Fruit fly (Drosophila melanogaster) whole organism, embryonic: Measurements from ENCODE around the gene Tmx3.

Experiments
- Atf-2 ChIP-seq: fragments of 200-800 bp; sonication (Bioruptor generic); optimal IDR thresholded peaks from 2 replicates; lab custom pipeline; 2016; ENCODE audit warnings: missing biosample characterization, missing genetic modification characterization
- Blimp-1 ChIP-seq: fragments of 200-800 bp; sonication (Bioruptor generic); optimal IDR thresholded peaks from 3 replicates; lab custom pipeline; 2018; ENCODE audit warnings: missing biosample characterization, missing genetic modification characterization, mild to moderate bottlenecking, moderate library complexity, missing genetic modification reagents
- CG10431 ChIP-seq: fragments of 200-800 bp; sonication (Bioruptor generic); optimal IDR thresholded peaks from 3 replicates; lab custom pipeline; 2018; ENCODE audit warnings: missing biosample characterization, mild to moderate bottlenecking, missing genetic modification characterization
- CG10462 ChIP-seq: fragments of 200-800 bp; sonication (Bioruptor generic); optimal IDR thresholded peaks from 2 replicates; lab custom pipeline; 2016; ENCODE audit warnings: missing biosample characterization, missing genetic modification characterization
- CG12942 ChIP-seq: fragments of 200-800 bp; sonication (Bioruptor generic); optimal IDR thresholded peaks from 3 replicates; lab custom pipeline; 2016; ENCODE audit warnings: missing biosample characterization, missing genetic modification characterization
- CG13287 ChIP-seq: fragments of 200-800 bp; sonication (Bioruptor generic); IDR thresholded peaks from 2 replicates; pipeline ENCODE4 v1.3.6; 2022; ENCODE audit warnings: missing biosample characterization, missing genetic modification characterization; ENCODE audit not compliant: partially characterized antibody
- CG13775 ChIP-seq: fragments of 200-800 bp; sonication (Bioruptor generic); optimal IDR thresholded peaks from 3 replicates; lab custom pipeline; 2017; ENCODE audit warnings: missing biosample characterization, mild to moderate bottlenecking, missing genetic modification characterization
- CG15073 ChIP-seq: fragments of 200-800 bp; sonication (Bioruptor generic); optimal IDR thresholded peaks from 2 replicates; lab custom pipeline; 2016; ENCODE audit warnings: missing biosample characterization, missing genetic modification characterization
- CG15269 ChIP-seq: fragments of 200-800 bp; sonication (Bioruptor generic); optimal IDR thresholded peaks from 2 replicates; lab custom pipeline; 2018; ENCODE audit warnings: missing biosample characterization, mild to moderate bottlenecking, missing genetic modification characterization, moderate library complexity
- CG15601 ChIP-seq: fragments of 200-800 bp; sonication (Bioruptor generic); optimal IDR thresholded peaks from 3 replicates; lab custom pipeline; 2019; ENCODE audit warnings: missing biosample characterization, mild to moderate bottlenecking, missing genetic modification characterization, moderate library complexity
- CG16813 ChIP-seq: fragments of 200-800 bp; sonication (Bioruptor generic); IDR thresholded peaks from 3 replicates; pipeline ENCODE4 v1.3.6; 2022; ENCODE audit warnings: missing biosample characterization, missing genetic modification characterization; ENCODE audit not compliant: partially characterized antibody
- CG2120 ChIP-seq: fragments of 200-800 bp; sonication (Bioruptor generic); optimal IDR thresholded peaks from 3 replicates; lab custom pipeline; 2016; ENCODE audit warnings: missing biosample characterization, missing genetic modification characterization
- CG2875 ChIP-seq: fragments of 200-800 bp; sonication (Bioruptor generic); optimal IDR thresholded peaks from 2 replicates; lab custom pipeline; 2017; ENCODE audit warnings: missing biosample characterization, mild to moderate bottlenecking, missing genetic modification characterization, missing genetic modification reagents
- CG31388 ChIP-seq: fragments of 200-800 bp; sonication (Bioruptor generic); optimal IDR thresholded peaks from 2 replicates; lab custom pipeline; 2016; ENCODE audit warnings: missing biosample characterization, missing genetic modification characterization
- CG32772 ChIP-seq: fragments of 200-800 bp; sonication (Bioruptor generic); IDR thresholded peaks from 2 replicates; pipeline ENCODE4 v1.3.6; 2022; ENCODE audit warnings: missing biosample characterization, missing genetic modification characterization
- CG3995 ChIP-seq: fragments of 200-800 bp; sonication (Bioruptor generic); optimal IDR thresholded peaks from 3 replicates; lab custom pipeline; 2016; ENCODE audit warnings: missing biosample characterization, missing genetic modification characterization
- CG6813 ChIP-seq: fragments of 200-800 bp; sonication (Bioruptor generic); optimal IDR thresholded peaks from 2 replicates; lab custom pipeline; 2017; ENCODE audit warnings: missing biosample characterization, missing genetic modification characterization, mild to moderate bottlenecking, moderate library complexity, missing genetic modification reagents
- CG7928 ChIP-seq: fragments of 200-800 bp; sonication (Bioruptor generic); optimal IDR thresholded peaks from 2 replicates; lab custom pipeline; 2017; ENCODE audit warnings: missing biosample characterization, mild to moderate bottlenecking, missing genetic modification characterization
- CG8089 ChIP-seq: fragments of 200-800 bp; sonication (Bioruptor generic); optimal IDR thresholded peaks from 3 replicates; lab custom pipeline; 2016; ENCODE audit warnings: missing biosample characterization, missing genetic modification characterization
- CG9797 ChIP-seq: fragments of 200-800 bp; sonication (Bioruptor generic); optimal IDR thresholded peaks from 3 replicates; lab custom pipeline; 2018; ENCODE audit warnings: missing biosample characterization, mild to moderate bottlenecking, missing genetic modification characterization
- Drgx ChIP-seq: fragments of 200-800 bp; sonication (Bioruptor generic); IDR thresholded peaks from 2 replicates; pipeline ENCODE4 v1.3.6; 2022; ENCODE audit warnings: missing biosample characterization, missing genetic modification characterization
- H2.0 ChIP-seq: fragments of 200-800 bp; sonication (Bioruptor generic); IDR thresholded peaks from 2 replicates; pipeline ENCODE4 v1.3.6; 2022; ENCODE audit warnings: missing biosample characterization, missing genetic modification characterization
- Hey ChIP-seq: fragments of 200-800 bp; sonication (Bioruptor generic); optimal IDR thresholded peaks from 3 replicates; lab custom pipeline; 2018; ENCODE audit warnings: missing biosample characterization, mild to moderate bottlenecking, missing genetic modification characterization
- Hsf ChIP-seq: fragments of 200-800 bp; sonication (Bioruptor generic); optimal IDR thresholded peaks from 3 replicates; lab custom pipeline; 2016; ENCODE audit warnings: missing biosample characterization, missing genetic modification characterization
- Kr ChIP-seq: fragments of 200-800 bp; sonication (Bioruptor generic); optimal IDR thresholded peaks from 2 replicates; lab custom pipeline; 2017; ENCODE audit warnings: missing biosample characterization, mild to moderate bottlenecking, missing genetic modification characterization
- Lhr ChIP-seq: fragments of 200-800 bp; sonication (Bioruptor generic); optimal IDR thresholded peaks from 3 replicates; lab custom pipeline; 2017; ENCODE audit warnings: mild to moderate bottlenecking, missing biosample characterization, missing genetic modification reagents, missing genetic modification characterization
- MESR4 ChIP-seq: fragments of 200-800 bp; sonication (Bioruptor generic); optimal IDR thresholded peaks from 2 replicates; lab custom pipeline; 2018; ENCODE audit warnings: missing biosample characterization, mild to moderate bottlenecking, missing genetic modification characterization, moderate library complexity
- Mes4 ChIP-seq: fragments of 200-800 bp; sonication (Bioruptor generic); optimal IDR thresholded peaks from 2 replicates; lab custom pipeline; 2016; ENCODE audit warnings: missing biosample characterization, missing genetic modification characterization
- NC2α ChIP-seq: fragments of 200-800 bp; sonication (Bioruptor generic); optimal IDR thresholded peaks from 2 replicates; lab custom pipeline; 2016; ENCODE audit warnings: missing biosample characterization, missing genetic modification characterization
- NK7.1 ChIP-seq: fragments of 200-800 bp; sonication (Bioruptor generic); optimal IDR thresholded peaks from 3 replicates; lab custom pipeline; 2016; ENCODE audit warnings: missing biosample characterization, missing genetic modification characterization
- Rx ChIP-seq: fragments of 200-800 bp; sonication (Bioruptor generic); IDR thresholded peaks from 2 replicates; pipeline ENCODE4 v1.3.6; 2022; ENCODE audit warnings: missing biosample characterization, missing genetic modification characterization
- Ssrp ChIP-seq: fragments of 200-800 bp; sonication (Bioruptor generic); optimal IDR thresholded peaks from 2 replicates; lab custom pipeline; 2018; ENCODE audit warnings: missing biosample characterization, mild to moderate bottlenecking, missing genetic modification characterization, moderate library complexity
- ase ChIP-seq: fragments of 200-800 bp; sonication (Bioruptor generic); IDR thresholded peaks from 3 replicates; pipeline ENCODE4 v1.3.6; 2022; ENCODE audit warnings: missing biosample characterization, missing genetic modification characterization
- ato ChIP-seq: fragments of 200-800 bp; sonication (Bioruptor generic); IDR thresholded peaks from 2 replicates; pipeline ENCODE4 v1.3.6; 2022; ENCODE audit warnings: missing biosample characterization, missing genetic modification characterization; ENCODE audit not compliant: partially characterized antibody
- chif ChIP-seq, 2 experiments: fragments of 200-800 bp; sonication (Bioruptor generic); optimal IDR thresholded peaks; 3 replicates each; lab custom pipeline; 2016; ENCODE audit warnings: missing biosample characterization in 2 of 2, missing genetic modification characterization in 2 of 2
- ci ChIP-seq: fragments of 200-800 bp; sonication (Bioruptor generic); IDR thresholded peaks from 3 replicates; pipeline ENCODE4 v1.3.6; 2022; ENCODE audit warnings: missing biosample characterization, missing genetic modification characterization
- croc ChIP-seq: fragments of 200-800 bp; sonication (Bioruptor generic); conservative IDR thresholded peaks from 3 replicates; pipeline ENCODE4 v1.3.6; 2022; ENCODE audit warnings: missing biosample characterization, missing genetic modification characterization
- dm ChIP-seq: fragments of 200-800 bp; sonication (Bioruptor generic); optimal IDR thresholded peaks from 3 replicates; lab custom pipeline; 2016; ENCODE audit warnings: missing biosample characterization, missing genetic modification characterization
- dmrt99B ChIP-seq: fragments of 200-800 bp; sonication (Bioruptor generic); optimal IDR thresholded peaks from 2 replicates; lab custom pipeline; 2018; ENCODE audit warnings: missing biosample characterization, mild to moderate bottlenecking, missing genetic modification characterization, moderate library complexity
- esg ChIP-seq: fragments of 200-800 bp; sonication (Bioruptor generic); conservative IDR thresholded peaks from 2 replicates; pipeline ENCODE4 v1.3.6; 2022; ENCODE audit warnings: missing biosample characterization, missing genetic modification characterization
- eyg ChIP-seq: fragments of 200-800 bp; sonication (Bioruptor generic); optimal IDR thresholded peaks from 3 replicates; lab custom pipeline; 2016; ENCODE audit warnings: missing biosample characterization, missing genetic modification characterization
- gro ChIP-seq: fragments of 200-800 bp; sonication (Bioruptor generic); optimal IDR thresholded peaks from 2 replicates; lab custom pipeline; 2016; ENCODE audit warnings: missing biosample characterization, missing genetic modification characterization
- lov ChIP-seq, 2 experiments: fragments of 200-800 bp in 1 of 2; fragments of >200 bp in 1 of 2; sonication (Bioruptor generic) in 1 of 2; IDR thresholded peaks in 1 of 2; optimal IDR thresholded peaks in 1 of 2; 2 replicates in 1 of 2; 3 replicates in 1 of 2; pipeline versions ENCODE4 v1.3.6 to Lab custom; 2017 to 2022; ENCODE audit warnings: missing biosample characterization in 1 of 2, missing genetic modification characterization in 1 of 2
- luna ChIP-seq: fragments of 200-800 bp; sonication (Bioruptor generic); optimal IDR thresholded peaks from 2 replicates; lab custom pipeline; 2016; ENCODE audit warnings: missing biosample characterization, missing genetic modification characterization
- peb ChIP-seq: fragments of 200-800 bp; sonication (Bioruptor generic); IDR thresholded peaks from 2 replicates; pipeline ENCODE4 v1.3.6; 2022; ENCODE audit warnings: missing biosample characterization, missing genetic modification characterization
- pum ChIP-seq: fragments of 200-800 bp; sonication (Bioruptor generic); optimal IDR thresholded peaks from 2 replicates; lab custom pipeline; 2016; ENCODE audit warnings: missing biosample characterization, missing genetic modification characterization
- slbo ChIP-seq: fragments of 200-800 bp; sonication (Bioruptor generic); IDR thresholded peaks from 2 replicates; pipeline ENCODE4 v1.3.6; 2022; ENCODE audit warnings: missing biosample characterization, missing genetic modification characterization
- stwl ChIP-seq: fragments of 200-800 bp; sonication (Bioruptor generic); optimal IDR thresholded peaks from 3 replicates; lab custom pipeline; 2018; ENCODE audit warnings: missing biosample characterization, mild to moderate bottlenecking, missing genetic modification characterization, moderate library complexity
- tna ChIP-seq: fragments of 200-800 bp; sonication (Bioruptor generic); IDR thresholded peaks from 2 replicates; pipeline ENCODE4 v1.3.6; 2022; ENCODE audit warnings: missing biosample characterization, missing genetic modification characterization; ENCODE audit not compliant: partially characterized antibody
- unpg ChIP-seq: fragments of 200-800 bp; sonication (Bioruptor generic); optimal IDR thresholded peaks from 3 replicates; lab custom pipeline; 2018; ENCODE audit warnings: missing biosample characterization, mild to moderate bottlenecking, missing genetic modification characterization, moderate library complexity

The Tmx3 gene

DNA sequence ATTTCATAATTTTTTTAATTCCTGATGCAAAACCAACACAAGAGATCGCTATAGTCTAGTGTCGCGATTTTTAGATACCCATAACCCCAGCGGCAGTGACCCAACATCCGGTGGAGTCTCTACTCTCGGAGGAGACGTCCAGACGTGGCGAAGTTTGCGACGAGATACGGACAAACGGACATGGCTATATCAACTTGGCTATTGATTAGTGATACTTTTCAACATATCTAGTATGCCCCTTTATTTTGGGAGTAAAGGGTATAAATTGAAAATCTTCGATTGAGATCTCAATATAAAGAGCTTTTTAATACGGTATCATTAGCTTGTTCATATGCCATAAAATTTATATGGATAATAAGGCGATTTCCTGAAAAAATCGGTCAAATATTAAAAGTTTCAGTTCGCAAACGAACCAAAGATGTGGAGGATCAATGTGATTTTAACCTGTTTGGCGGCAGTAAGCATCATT, 31.4 kb upstream of the Tmx3 start, which contains the start of gene CG33687:
TSS of gene CG33687 (plus strand) at position 419 of the 469 bp plus-strand sequence.
- TF ChIP-seq Drgx (GFP tag; lab: Robert Waterston, UW) (no peak), Hsf (no peak), Ssrp (tag; lab: Kevin White, UChicago) (no peak), Mes4 (GFP tag; lab: Kevin White, UChicago) (no peak), CG10431 (GFP tag; lab: Kevin White, UChicago) (no peak), CG2120 (GFP tag; lab: Kevin White, UChicago) (no peak), H2.0 (GFP tag; lab: Robert Waterston, UW) (no peak), NC2α (GFP tag; lab: Kevin White, UChicago) (no peak), CG13287 (GFP tag; lab: Robert Waterston, UW) (no peak), stwl (tag; lab: Kevin White, UChicago) (no peak), Atf-2 (no peak), CG9797 (GFP tag; lab: Kevin White, UChicago) (no peak), slbo (GFP tag; lab: Robert Waterston, UW) (no peak), ato (no peak), lov (optimal IDR thresholded peaks at IDR 0.05; lab: Kevin White, UChicago) (no peak), lov (GFP tag; IDR thresholded peaks at IDR 0.05; lab: Robert Waterston, UW) (no peak), CG7928 (GFP tag; lab: Kevin White, UChicago) (no peak)

- TF ChIP-seq Lhr: no peak
- no peak for TF ChIP-seq pum (GFP tag; lab: Kevin White, UChicago)
- no peak for TF ChIP-seq NK7.1 (GFP tag; lab: Kevin White, UChicago)
- no peak for TF ChIP-seq dm (GFP tag; lab: Kevin White, UChicago)
- TF ChIP-seq CG12942 (GFP tag; lab: Kevin White, UChicago): no peak
- no peak for TF ChIP-seq unpg (GFP tag; lab: Kevin White, UChicago)
- TF ChIP-seq CG15073 (GFP tag; lab: Kevin White, UChicago): no peak
- TF ChIP-seq dmrt99B (tag; lab: Kevin White, UChicago): no peak
- no peak for TF ChIP-seq esg (GFP tag; lab: Robert Waterston, UW)
- TF ChIP-seq Rx (GFP tag; lab: Robert Waterston, UW): no peak
- TF ChIP-seq CG8089 (GFP tag; lab: Kevin White, UChicago): no peak
- TF ChIP-seq peb (GFP tag; lab: Robert Waterston, UW): no peak
- no peak for TF ChIP-seq Blimp-1
- TF ChIP-seq CG31388 (GFP tag; lab: Kevin White, UChicago): no peak
- no peak for TF ChIP-seq MESR4
- TF ChIP-seq CG15269: no peak
- no peak for TF ChIP-seq ase (GFP tag; lab: Robert Waterston, UW)
Observed at dm6 chr3L:16198920-16199319, 30.0 kb upstream of the Tmx3 start, which contains the start of gene CG33688. CG33688 (plus strand) TSS chr3L:16199220.

DNA sequence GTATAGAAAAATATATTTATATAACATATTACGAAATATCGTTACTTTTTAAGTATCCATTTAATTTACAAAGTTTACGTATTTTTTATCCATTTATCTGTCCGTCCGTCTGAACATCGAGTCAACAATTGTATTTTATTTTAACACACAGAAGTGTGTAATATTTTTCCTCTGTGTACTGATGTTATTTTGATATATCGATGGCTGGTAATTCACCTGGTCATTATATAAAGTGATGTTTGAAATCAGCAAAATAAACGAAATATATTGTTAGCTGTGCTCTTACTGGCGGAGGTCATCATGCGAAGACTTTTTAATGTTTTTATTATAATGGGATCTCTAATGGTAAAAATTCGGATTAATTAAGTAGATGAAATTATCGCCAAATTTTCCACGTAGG, 29.0 kb upstream of the Tmx3 start, which contains the start of gene CG33689:
TSS of gene CG33689 (plus strand) at position 301 of the 400 bp plus-strand sequence.
- TF ChIP-seq eyg (GFP tag; lab: Kevin White, UChicago): no peak
- no peak for TF ChIP-seq tna (GFP tag; lab: Robert Waterston, UW)
- no peak for TF ChIP-seq CG10462 (GFP tag; lab: Kevin White, UChicago)
- TF ChIP-seq CG3995 (GFP tag; lab: Kevin White, UChicago): no peak
- no peak for TF ChIP-seq CG6813 (GFP tag; lab: Kevin White, UChicago)
- no peak for TF ChIP-seq Hey (tag; lab: Kevin White, UChicago)
- no peak for TF ChIP-seq CG16813
- TF ChIP-seq gro (GFP tag; lab: Kevin White, UChicago): no peak
- no peak for TF ChIP-seq Kr (GFP tag; lab: Kevin White, UChicago)
- TF ChIP-seq chif (GFP tag; optimal IDR thresholded peaks at IDR 0.05; lab: Kevin White, UChicago): no peak
- no peak for TF ChIP-seq CG32772 (GFP tag; lab: Robert Waterston, UW)
- TF ChIP-seq CG13775 (GFP tag; lab: Kevin White, UChicago): no peak
- no peak for TF ChIP-seq CG2875 (GFP tag; lab: Kevin White, UChicago)
- no peak for TF ChIP-seq ci (GFP tag; lab: Robert Waterston, UW)
- TF ChIP-seq croc (GFP tag; lab: Robert Waterston, UW): no peak
- TF ChIP-seq CG15601: no peak
- no peak for TF ChIP-seq luna (GFP tag; lab: Kevin White, UChicago)
